Fruit fly (Drosophila melanogaster) whole organism: ENCODE data around the gene IntS12.

Source experiments
- CG8478 ChIP-seq: fragments of >200 bp; optimal IDR thresholded peaks from 2 replicates; lab custom pipeline; 2018; ENCODE audit warnings: inconsistent platforms
- Dll ChIP-seq: fragments of >200 bp; optimal IDR thresholded peaks from 2 replicates; lab custom pipeline; 2017
- EcR ChIP-seq, 2 experiments: fragments of >200 bp; optimal IDR thresholded peaks; 2 replicates each; lab custom pipeline; 2017; ENCODE audit warnings: missing biosample characterization in 2 of 2, missing genetic modification characterization in 2 of 2, missing genetic modification reagents in 2 of 2
- pan ChIP-seq: fragments of >200 bp; optimal IDR thresholded peaks from 2 replicates; lab custom pipeline; 2017
- psq ChIP-seq: fragments of >200 bp; optimal IDR thresholded peaks from 2 replicates; lab custom pipeline; 2017
- usp ChIP-seq: fragments of >200 bp; optimal IDR thresholded peaks from 2 replicates; lab custom pipeline; 2017; ENCODE audit warnings: missing biosample characterization, missing genetic modification characterization, mixed read lengths

- TF ChIP-seq EcR (GFP tag; optimal IDR thresholded peaks at IDR 0.05; lab: Kevin White, UChicago) (no peak), psq (no peak), CG8478 (lab: Kevin White, UChicago) (no peak), Dll (no peak), pan (lab: Kevin White, UChicago) (no peak), usp (GFP tag; lab: Kevin White, UChicago) (no peak)
These were observed 22.0 kb downstream of the IntS12 start for dm6 chr3R:26885192-26885591.
